Worm (Caenorhabditis elegans): Measurements from ENCODE around the gene glo-3.

DNA sequence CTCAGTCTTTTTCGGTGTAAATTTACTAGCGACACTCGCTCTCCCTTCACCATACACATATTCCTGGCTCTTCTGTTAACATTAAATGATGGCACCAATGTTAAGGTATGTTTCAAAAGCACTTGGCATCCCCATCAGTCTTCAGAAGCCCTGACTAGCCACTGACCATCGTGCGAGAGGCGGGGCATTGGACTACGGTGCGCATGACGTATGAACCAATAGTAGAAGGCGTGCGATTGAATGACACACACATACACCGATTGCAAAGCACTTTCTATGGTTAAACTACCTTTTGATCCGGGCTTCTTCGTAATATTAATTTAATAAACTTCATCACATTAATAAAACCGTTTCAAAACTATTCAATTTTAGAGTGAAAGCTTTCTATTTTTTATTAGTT lies 28.3 kb upstream of the glo-3 start:
- TF ChIP-seq B0019.2 (GFP tag; conservative IDR thresholded peaks at IDR 0.05) (no peak), hmg-1.2 (GFP tag; IDR thresholded peaks at IDR 0.05) (no peak), madf-6 (GFP tag; IDR thresholded peaks at IDR 0.05) (no peak), lsy-27 (tag; optimal IDR thresholded peaks at IDR 0.05; ENCODE audit: borderline replicate concordance, insufficient read depth) (no peak), sptf-2 (GFP tag; optimal IDR thresholded peaks at IDR 0.05) (no peak), nhr-27 (tag; optimal IDR thresholded peaks at IDR 0.05) (no peak)
